Worm (Caenorhabditis elegans) whole organism, young adult: ENCODE measurements around the gene elp-1.

Experiments used
- C17E4.6 ChIP-seq: fragments of 200-800 bp; sonication (Bioruptor generic); IDR thresholded peaks from 2 replicates; pipeline ENCODE4 v1.3.6; 2022; ENCODE audit warnings: missing genetic modification reagents, missing genetic modification characterization, missing compliant biosample characterization
- D2030.7 ChIP-seq: fragments of 200-800 bp; sonication (Bioruptor generic); IDR thresholded peaks from 2 replicates; pipeline ENCODE4 v1.3.6; 2022; ENCODE audit warnings: missing genetic modification reagents, missing genetic modification characterization, missing compliant biosample characterization
- F22D6.2 ChIP-seq: sonication (generic microtip); optimal IDR thresholded peaks from 2 replicates; lab custom pipeline; 2016; ENCODE audit warnings: mild to moderate bottlenecking, missing genetic modification characterization, missing compliant biosample characterization
- F33H1.4 ChIP-seq: fragments of 200-800 bp; sonication (Bioruptor generic); IDR thresholded peaks from 2 replicates; pipeline ENCODE4 v1.3.6; 2022; ENCODE audit warnings: missing genetic modification reagents, missing genetic modification characterization, missing compliant biosample characterization
- Y56A3A.18 ChIP-seq: fragments of 200-800 bp; sonication (Bioruptor generic); IDR thresholded peaks from 2 replicates; pipeline ENCODE4 v1.3.6; 2022; ENCODE audit warnings: missing genetic modification reagents, missing genetic modification characterization, missing compliant biosample characterization
- Y79H2A.3 ChIP-seq: fragments of 200-800 bp; sonication (Bioruptor generic); conservative IDR thresholded peaks from 2 replicates; pipeline ENCODE4 v1.3.6; 2022; ENCODE audit warnings: missing genetic modification reagents, missing genetic modification characterization, missing compliant biosample characterization
- aptf-2 ChIP-seq: fragments of 200-800 bp; sonication (Bioruptor generic); conservative IDR thresholded peaks from 2 replicates; pipeline ENCODE4 v1.3.6; 2022; ENCODE audit warnings: missing genetic modification reagents, missing genetic modification characterization, missing compliant biosample characterization
- attf-6 ChIP-seq: fragments of 200-800 bp; sonication (Bioruptor generic); IDR thresholded peaks from 2 replicates; pipeline ENCODE4 v1.3.6; 2022; ENCODE audit warnings: missing genetic modification reagents, missing genetic modification characterization, missing compliant biosample characterization
- bed-1 ChIP-seq: fragments of 200-800 bp; sonication (Bioruptor generic); IDR thresholded peaks from 2 replicates; pipeline ENCODE4 v1.3.6; 2022; ENCODE audit warnings: missing genetic modification reagents, missing genetic modification characterization, missing compliant biosample characterization
- cebp-1 ChIP-seq, 2 experiments: fragments of 200-800 bp in 1 of 2; sonication (Bioruptor generic) in 1 of 2; sonication (generic microtip) in 1 of 2; IDR thresholded peaks in 1 of 2; optimal IDR thresholded peaks in 1 of 2; 2 replicates each; pipeline versions ENCODE4 v1.3.6 to Lab custom; 2017 to 2022; ENCODE audit warnings: missing compliant biosample characterization in 2 of 2, missing genetic modification characterization in 2 of 2, mild to moderate bottlenecking in 1 of 2, missing genetic modification reagents in 1 of 2, moderate library complexity in 1 of 2
- ceh-100 ChIP-seq: fragments of 200-800 bp; sonication (Bioruptor generic); IDR thresholded peaks from 2 replicates; pipeline ENCODE4 v1.3.6; 2022; ENCODE audit warnings: missing genetic modification reagents, missing genetic modification characterization, missing compliant biosample characterization
- ceh-79 ChIP-seq: sonication (generic microtip); optimal IDR thresholded peaks from 2 replicates; lab custom pipeline; 2017; ENCODE audit warnings: mild to moderate bottlenecking, missing genetic modification characterization, missing compliant biosample characterization
- dpff-1 ChIP-seq: sonication (generic microtip); optimal IDR thresholded peaks from 2 replicates; lab custom pipeline; 2017; ENCODE audit warnings: mild to moderate bottlenecking, missing genetic modification characterization, missing compliant biosample characterization
- dpl-1 ChIP-seq: fragments of 150-350 bp; optimal IDR thresholded peaks from 2 replicates; lab custom pipeline; 2014; ENCODE audit warnings: missing biosample characterization, missing genetic modification reagents, missing genetic modification characterization
- egl-18 ChIP-seq: fragments of 200-800 bp; sonication (Bioruptor generic); IDR thresholded peaks from 2 replicates; pipeline ENCODE4 v1.3.6; 2022; ENCODE audit warnings: missing genetic modification reagents, missing genetic modification characterization, missing compliant biosample characterization
- egrh-3 ChIP-seq: fragments of 200-800 bp; sonication (Bioruptor generic); IDR thresholded peaks from 2 replicates; pipeline ENCODE4 v1.3.6; 2022; ENCODE audit warnings: missing genetic modification reagents, missing genetic modification characterization, missing compliant biosample characterization
- gei-17 ChIP-seq: fragments of 200-800 bp; sonication (Bioruptor generic); optimal IDR thresholded peaks from 2 replicates; lab custom pipeline; 2018; ENCODE audit warnings: mild to moderate bottlenecking, missing genetic modification characterization, missing compliant biosample characterization
- hlh-26 ChIP-seq: fragments of 200-800 bp; sonication (Bioruptor generic); conservative IDR thresholded peaks from 2 replicates; pipeline ENCODE4 v1.3.6; 2022; ENCODE audit warnings: missing genetic modification reagents, missing genetic modification characterization, missing compliant biosample characterization
- hmg-1.2 ChIP-seq: fragments of 200-800 bp; sonication (Bioruptor generic); IDR thresholded peaks from 2 replicates; pipeline ENCODE4 v1.3.6; 2022; ENCODE audit warnings: missing genetic modification reagents, missing genetic modification characterization, missing compliant biosample characterization
- hrde-1 ChIP-seq: sonication (generic microtip); optimal IDR thresholded peaks from 2 replicates; lab custom pipeline; 2016; ENCODE audit warnings: missing genetic modification characterization, mild to moderate bottlenecking, missing compliant biosample characterization, moderate library complexity, missing genotype, missing genetic modification reagents, borderline replicate concordance
- hsf-1 ChIP-seq: fragments of 200-800 bp; sonication (Bioruptor generic); IDR thresholded peaks from 2 replicates; pipeline ENCODE4 v1.3.6; 2022; ENCODE audit warnings: missing genetic modification reagents, missing genetic modification characterization, missing compliant biosample characterization
- let-607 ChIP-seq, 2 experiments: fragments of 200-800 bp in 1 of 2; sonication (Bioruptor generic) in 1 of 2; sonication (generic microtip) in 1 of 2; optimal IDR thresholded peaks; 2 replicates each; lab custom pipeline; 2016 to 2018; ENCODE audit warnings: mild to moderate bottlenecking in 2 of 2, missing compliant biosample characterization in 2 of 2, missing genetic modification characterization in 2 of 2, moderate library complexity in 2 of 2, missing genotype in 1 of 2
- lin-54 ChIP-seq: fragments of 200-800 bp; sonication (Bioruptor generic); optimal IDR thresholded peaks from 2 replicates; lab custom pipeline; 2018; ENCODE audit warnings: mild to moderate bottlenecking, missing genetic modification characterization, missing compliant biosample characterization
- lsl-1 ChIP-seq: fragments of 200-800 bp; sonication (Bioruptor generic); optimal IDR thresholded peaks from 2 replicates; lab custom pipeline; 2018; ENCODE audit warnings: mild to moderate bottlenecking, missing genetic modification characterization, moderate library complexity, missing compliant biosample characterization
- nhr-90 ChIP-seq: sonication (generic microtip); optimal IDR thresholded peaks from 2 replicates; lab custom pipeline; 2016; ENCODE audit warnings: missing genotype, mild to moderate bottlenecking, missing genetic modification characterization, missing compliant biosample characterization
- rcor-1 ChIP-seq: fragments of 200-800 bp; sonication (Bioruptor generic); IDR thresholded peaks from 2 replicates; pipeline ENCODE4 v1.3.6; 2022; ENCODE audit warnings: missing genetic modification reagents, missing genetic modification characterization, missing compliant biosample characterization
- rec-8 ChIP-seq, 2 experiments: sonication (generic microtip); optimal IDR thresholded peaks; 2 replicates each; lab custom pipeline; 2016; ENCODE audit warnings: mild to moderate bottlenecking in 2 of 2, missing genetic modification characterization in 2 of 2, missing genetic modification reagents in 2 of 2, missing genotype in 2 of 2, missing biosample characterization in 1 of 2, missing compliant biosample characterization in 1 of 2, moderate library complexity in 1 of 2
- snpc-1.1 ChIP-seq: sonication (generic microtip); optimal IDR thresholded peaks from 2 replicates; lab custom pipeline; 2017; ENCODE audit warnings: missing genetic modification characterization, mild to moderate bottlenecking, missing compliant biosample characterization, antibody characterized with exemption, moderate library complexity, missing genotype, missing genetic modification reagents; ENCODE audit not compliant: insufficient read depth
- snpc-4 ChIP-seq, 5 experiments: fragments of 150-350 bp in 1 of 5; sonication (generic microtip) in 4 of 5; optimal IDR thresholded peaks; 2 replicates each; lab custom pipeline; 2014 to 2018; ENCODE audit warnings: missing genetic modification characterization in 5 of 5, missing biosample characterization in 3 of 5, antibody characterized with exemption in 2 of 5, mild to moderate bottlenecking in 2 of 5, missing compliant biosample characterization in 2 of 5, missing genotype in 2 of 5, moderate library complexity in 2 of 5, missing genetic modification reagents in 1 of 5
- tbp1 ChIP-seq: fragments of 200-800 bp; sonication (Bioruptor generic); optimal IDR thresholded peaks from 2 replicates; lab custom pipeline; 2018; ENCODE audit warnings: mild to moderate bottlenecking, missing genetic modification characterization, missing compliant biosample characterization
- tbx-9 ChIP-seq: sonication (generic microtip); optimal IDR thresholded peaks from 2 replicates; lab custom pipeline; 2016; ENCODE audit warnings: borderline replicate concordance, missing genetic modification characterization, inconsistent platforms, missing compliant biosample characterization
- zim-3 ChIP-seq: sonication (generic microtip); optimal IDR thresholded peaks from 2 replicates; lab custom pipeline; 2017; ENCODE audit warnings: mild to moderate bottlenecking, missing genetic modification characterization, moderate library complexity, missing compliant biosample characterization
- ztf-22 ChIP-seq: fragments of 200-800 bp; sonication (Bioruptor generic); optimal IDR thresholded peaks from 2 replicates; lab custom pipeline; 2018; ENCODE audit warnings: mild to moderate bottlenecking, missing genetic modification characterization, moderate library complexity, missing compliant biosample characterization
- ztf-28 ChIP-seq: fragments of 200-800 bp; sonication (Bioruptor generic); IDR thresholded peaks from 2 replicates; pipeline ENCODE4 v1.3.6; 2022; ENCODE audit warnings: missing genetic modification reagents, missing genetic modification characterization, missing compliant biosample characterization

elp-1 gene

ce11 chrV:20813646-20814045 is 43.7 kb upstream of the elp-1 start:
- TF ChIP-seq Y79H2A.3 (GFP tag; lab: Robert Waterston, UW) (no peak), F33H1.4 (no peak), dpff-1 (tag; lab: Kevin White, UChicago) (no peak), cebp-1 (GFP tag; IDR thresholded peaks at IDR 0.05; lab: Robert Waterston, UW) (no peak), cebp-1 (tag; optimal IDR thresholded peaks at IDR 0.05; lab: Kevin White, UChicago) (no peak), D2030.7 (no peak), snpc-4 (GFP tag; optimal IDR thresholded peaks at IDR 0.05; lab: Kevin White, UChicago) (no peak), snpc-4 (tag; optimal IDR thresholded peaks at IDR 0.05; lab: Kevin White, UChicago) (no peak), ceh-79 (tag; lab: Kevin White, UChicago) (no peak), egrh-3 (GFP tag; lab: Robert Waterston, UW) (no peak), hlh-26 (GFP tag; lab: Robert Waterston, UW) (no peak), bed-1 (GFP tag; lab: Robert Waterston, UW) (no peak), hsf-1 (GFP tag; lab: Robert Waterston, UW) (no peak), attf-6 (GFP tag; lab: Robert Waterston, UW) (no peak), tbp1 (GFP tag; lab: Kevin White, UChicago) (no peak), rec-8 (tag; optimal IDR thresholded peaks at IDR 0.05; lab: Kevin White, UChicago) (no peak)
- TF ChIP-seq, all 124 proteins: peak for 0

ce11 chrV:20807038-20807437 is 37.1 kb upstream of the elp-1 start, which contains the start of gene Y44A6D.6:
Y44A6D.6 (plus strand) TSS chrV:20807338.
- no peak for TF ChIP-seq lin-54 (GFP tag; lab: Kevin White, UChicago)
- TF ChIP-seq, all 124 proteins: peak for 0

- TF ChIP-seq ztf-28 (GFP tag; lab: Robert Waterston, UW) (0 out of 2 replicates have a peak, but pooled peaks have one; percentile 52), hmg-1.2 (GFP tag; lab: Robert Waterston, UW) (peak; percentile 78), D2030.7 (0 out of 2 replicates have a peak, but pooled peaks have one; percentile 39), snpc-1.1 (peak; percentile 81), snpc-4 (GFP tag; optimal IDR thresholded peaks at IDR 0.05; lab: Kevin White, UChicago) (peak; percentile 65), snpc-4 (tag; optimal IDR thresholded peaks at IDR 0.05; lab: Kevin White, UChicago) (peak; percentile 76 to 96 (median 89)), tbp1 (GFP tag; lab: Kevin White, UChicago) (peak; percentile 43)
Observed at ce11 chrV:20803464-20803863, 33.5 kb upstream of the elp-1 start.

- TF ChIP-seq let-607 (tag; optimal IDR thresholded peaks at IDR 0.05; lab: Kevin White, UChicago) (no peak), egrh-3 (GFP tag; lab: Robert Waterston, UW) (no peak), ztf-22 (GFP tag; lab: Kevin White, UChicago) (no peak), ceh-79 (tag; lab: Kevin White, UChicago) (no peak), C17E4.6 (GFP tag; lab: Robert Waterston, UW) (no peak), aptf-2 (no peak), egl-18 (GFP tag; lab: Robert Waterston, UW) (no peak)
Observed at ce11 chrV:20802906-20803305, 32.9 kb upstream of the elp-1 start, which contains the start of gene Y44A6D.5. Y44A6D.5 (minus strand) TSS chrV:20803006.

- TF ChIP-seq ceh-100 (no peak), Y56A3A.18 (no peak), gei-17 (GFP tag; lab: Kevin White, UChicago) (no peak), nhr-90 (tag; lab: Kevin White, UChicago) (no peak), F22D6.2 (tag; lab: Kevin White, UChicago) (no peak), rcor-1 (GFP tag; lab: Robert Waterston, UW) (no peak), ceh-79 (tag; lab: Kevin White, UChicago) (no peak), lsl-1 (GFP tag; lab: Kevin White, UChicago) (no peak), tbx-9 (tag; lab: Kevin White, UChicago) (no peak), zim-3 (tag; lab: Kevin White, UChicago) (no peak), hrde-1 (tag; lab: Kevin White, UChicago) (no peak), cebp-1 (GFP tag; IDR thresholded peaks at IDR 0.05; lab: Robert Waterston, UW) (no peak), cebp-1 (tag; optimal IDR thresholded peaks at IDR 0.05; lab: Kevin White, UChicago) (no peak), dpl-1 (GFP tag; lab: Kevin White, UChicago) (no peak)
Observed at ce11 chrV:20797918-20798317, 28.0 kb upstream of the elp-1 start, which contains the start of gene sdf-9. sdf-9 (plus strand) TSS chrV:20798218.
